Fruit fly (Drosophila melanogaster) whole organism: ENCODE data around the gene CG13071.

Experiments used
- CG8478 ChIP-seq: fragments of >200 bp; optimal IDR thresholded peaks from 2 replicates; lab custom pipeline; 2018; ENCODE audit warnings: inconsistent platforms
- Dll ChIP-seq: fragments of >200 bp; optimal IDR thresholded peaks from 2 replicates; lab custom pipeline; 2017
- EcR ChIP-seq, 2 experiments: fragments of >200 bp; optimal IDR thresholded peaks; 2 replicates each; lab custom pipeline; 2017; ENCODE audit warnings: missing biosample characterization in 2 of 2, missing genetic modification characterization in 2 of 2, missing genetic modification reagents in 2 of 2
- pan ChIP-seq: fragments of >200 bp; optimal IDR thresholded peaks from 2 replicates; lab custom pipeline; 2017
- psq ChIP-seq: fragments of >200 bp; optimal IDR thresholded peaks from 2 replicates; lab custom pipeline; 2017
- usp ChIP-seq: fragments of >200 bp; optimal IDR thresholded peaks from 2 replicates; lab custom pipeline; 2017; ENCODE audit warnings: missing biosample characterization, missing genetic modification characterization, mixed read lengths

CG13071 gene

DNA sequence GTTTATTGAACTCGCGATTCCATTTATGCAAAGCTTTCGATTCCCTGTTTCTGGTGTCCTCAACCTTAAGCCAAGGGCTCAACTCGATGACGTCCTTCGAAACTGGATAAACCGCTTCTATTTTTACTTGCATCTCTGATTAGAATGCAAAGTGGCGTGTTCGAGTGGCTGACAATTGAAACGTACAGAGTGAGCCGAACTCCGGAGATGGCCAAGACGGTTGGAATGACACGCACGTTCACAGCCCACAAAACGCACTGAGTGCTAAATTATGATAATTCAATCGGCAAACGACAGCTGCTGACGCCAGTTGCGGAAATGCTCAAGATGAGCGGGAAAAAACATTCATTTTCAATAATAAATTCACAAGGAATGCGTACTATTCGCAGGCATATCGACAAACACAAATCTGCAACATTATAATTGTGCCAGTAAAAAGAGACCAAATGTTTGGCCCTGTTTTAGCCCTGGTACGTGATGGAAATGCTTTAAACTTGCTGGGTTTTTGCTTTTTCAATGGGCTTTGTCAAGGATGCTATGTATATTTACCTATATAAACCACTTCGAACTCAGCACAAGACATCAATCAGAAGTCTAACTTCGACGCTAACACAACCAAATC is 9.9 kb downstream of the CG13071 start, which contains the start of gene CG13066:
Gene CG13066 (plus strand): TSS at position 572 of the 622 bp plus-strand sequence.
- TF ChIP-seq psq (lab: Kevin White, UChicago) (no peak), Dll (lab: Kevin White, UChicago) (no peak), pan (lab: Kevin White, UChicago) (no peak), usp (GFP tag; lab: Kevin White, UChicago) (no peak), EcR (GFP tag; optimal IDR thresholded peaks at IDR 0.05; lab: Kevin White, UChicago) (no peak), CG8478 (lab: Kevin White, UChicago) (no peak)

DNA sequence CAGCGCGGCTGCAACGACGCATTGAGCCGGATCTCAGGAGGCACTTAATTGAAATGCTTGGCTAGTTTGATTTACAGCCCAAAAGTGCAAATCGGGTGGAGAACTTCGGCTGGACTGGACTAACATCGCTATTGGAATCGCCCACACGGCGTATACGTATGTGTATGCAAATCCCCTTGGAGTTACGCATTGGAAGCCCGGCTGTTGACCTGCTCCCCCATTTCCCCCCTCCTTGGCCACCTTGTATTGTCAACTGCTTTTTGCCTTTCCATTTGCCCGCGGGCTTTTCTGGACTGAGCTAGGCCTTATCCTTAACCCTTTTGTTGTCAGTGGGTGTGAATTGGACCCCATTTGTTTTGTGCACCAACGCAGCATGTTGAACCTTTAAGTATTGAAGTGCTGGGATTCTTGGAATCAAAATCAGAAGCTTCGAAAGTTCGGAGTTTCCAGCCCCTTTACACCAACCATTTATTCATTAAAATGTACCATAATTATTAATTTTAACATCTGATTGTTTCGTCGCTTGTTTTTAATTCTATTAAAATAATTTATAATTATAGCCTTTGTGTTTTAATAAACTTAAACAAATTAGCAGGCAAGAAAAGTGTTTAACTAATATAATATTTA is 13.0 kb downstream of the CG13071 start:
- TF ChIP-seq Dll (lab: Kevin White, UChicago) (no peak), EcR (GFP tag; optimal IDR thresholded peaks at IDR 0.05; lab: Kevin White, UChicago) (peak in 1 of 2 experiments; percentile 71)

DNA sequence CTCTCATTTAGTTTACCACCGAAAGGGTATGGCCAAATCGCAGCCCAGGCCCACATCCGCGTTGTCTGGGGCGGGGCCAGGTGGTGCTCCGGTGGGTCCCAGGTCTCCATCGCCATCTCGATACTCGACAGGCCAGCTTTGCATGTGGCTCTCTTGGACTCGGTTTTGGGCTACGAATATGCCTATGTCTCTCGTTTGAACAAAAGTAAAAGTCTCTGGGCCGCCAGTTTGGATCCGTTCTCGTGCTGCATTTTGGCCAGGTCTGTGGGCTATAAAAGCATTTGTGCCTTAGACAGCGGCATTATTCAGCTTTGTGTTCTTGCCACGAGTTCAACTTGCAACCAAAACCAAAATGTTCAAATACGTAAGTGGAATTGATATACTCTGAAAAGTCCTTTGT is 14.6 kb downstream of the CG13071 start, which contains the start of gene CG13065:
Gene CG13065 (plus strand): TSS at position 301 of the 400 bp plus-strand sequence.
- no peak for TF ChIP-seq CG8478 (lab: Kevin White, UChicago)
- no peak for TF ChIP-seq psq (lab: Kevin White, UChicago)
- TF ChIP-seq usp (GFP tag; lab: Kevin White, UChicago): no peak
- no peak for TF ChIP-seq EcR (GFP tag; optimal IDR thresholded peaks at IDR 0.05; lab: Kevin White, UChicago)
- TF ChIP-seq pan (lab: Kevin White, UChicago): no peak
- TF ChIP-seq Dll (lab: Kevin White, UChicago): no peak

DNA sequence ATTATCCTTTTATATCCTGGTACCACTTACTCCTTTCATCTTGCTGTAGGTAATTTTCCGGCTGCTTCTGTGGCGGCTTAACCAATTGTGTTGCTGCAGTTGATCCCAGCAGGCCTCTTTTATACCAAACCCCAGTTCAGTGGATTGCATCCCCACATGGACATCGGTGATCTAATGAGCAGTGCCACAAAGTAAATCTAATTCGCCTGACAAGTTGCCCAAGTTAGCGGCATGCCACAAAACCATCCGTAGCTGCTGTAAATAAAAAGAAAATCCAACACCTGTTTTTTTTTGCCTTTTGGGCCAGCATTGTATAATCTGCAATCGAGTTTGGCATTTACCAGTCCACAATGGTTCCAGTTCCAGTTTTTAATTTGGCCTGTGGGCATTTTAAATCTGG is 16.6 kb downstream of the CG13071 start, which contains the start of gene CG13050:
Gene CG13050 (minus strand): TSS at position 101 of the 400 bp plus-strand sequence.
- TF ChIP-seq psq (lab: Kevin White, UChicago) (no peak), pan (lab: Kevin White, UChicago) (no peak), usp (GFP tag; lab: Kevin White, UChicago) (no peak), CG8478 (lab: Kevin White, UChicago) (no peak), EcR (GFP tag; optimal IDR thresholded peaks at IDR 0.05; lab: Kevin White, UChicago) (no peak), Dll (lab: Kevin White, UChicago) (no peak)

DNA sequence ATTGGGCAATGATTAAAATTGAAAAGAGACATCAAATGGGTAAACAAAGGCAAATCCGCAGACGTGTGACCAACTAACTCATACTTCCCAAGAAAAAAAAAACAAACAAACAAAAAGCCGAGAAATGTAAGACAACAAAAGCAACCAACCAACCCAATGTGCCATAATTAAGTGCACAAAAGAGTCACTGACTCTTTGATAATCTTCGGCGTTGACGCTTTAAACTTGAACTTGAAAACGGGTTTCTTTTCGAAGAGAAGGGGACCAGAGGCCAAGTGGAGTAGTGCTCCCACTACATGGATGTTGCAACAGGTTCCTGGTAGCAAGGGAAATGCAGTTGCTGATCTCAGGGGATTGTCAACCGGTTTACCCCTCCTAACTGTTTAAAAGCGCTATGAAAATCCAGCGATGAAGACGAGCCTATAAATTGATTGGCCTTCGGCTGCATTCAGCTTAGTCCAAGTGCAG is 17.5 kb downstream of the CG13071 start, which contains the start of gene CG13064:
Gene CG13064 (plus strand): TSS at position 418 of the 468 bp plus-strand sequence.
- TF ChIP-seq CG8478 (lab: Kevin White, UChicago) (no peak), EcR (GFP tag; optimal IDR thresholded peaks at IDR 0.05; lab: Kevin White, UChicago) (peak in 1 of 2 experiments; percentile 54)

DNA sequence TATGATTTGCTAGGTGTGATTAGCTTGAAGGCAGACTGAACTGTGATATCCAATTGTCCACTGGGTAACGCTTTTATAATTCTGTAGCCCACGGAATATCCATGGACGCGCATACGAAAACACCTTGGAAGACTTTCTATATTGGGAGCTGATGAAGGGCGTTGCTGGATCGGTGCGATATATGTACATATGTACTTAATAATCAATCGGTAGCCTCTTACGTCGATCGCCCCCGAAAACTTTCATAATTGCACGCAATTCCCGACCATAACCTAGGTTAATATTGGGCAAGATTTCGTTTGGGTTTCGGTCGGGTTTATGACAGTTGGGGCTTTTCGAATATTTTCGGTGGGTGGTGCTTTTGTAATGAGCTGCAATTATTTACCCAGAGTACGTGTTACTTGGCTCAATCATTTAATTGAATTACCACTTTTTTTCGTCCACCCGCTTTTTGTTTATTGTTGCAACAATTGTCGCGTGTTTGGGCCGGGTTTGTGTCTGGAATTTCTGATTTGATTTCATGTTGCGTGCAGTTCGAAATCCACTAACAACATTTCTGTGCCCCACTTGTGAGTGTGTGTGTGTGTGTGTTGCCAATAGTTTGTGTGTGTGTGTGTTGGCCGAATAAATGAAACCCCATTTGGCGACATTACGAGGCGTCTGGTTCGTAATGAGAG is 19.5 kb downstream of the CG13071 start, which contains the start of gene CG13049:
Gene CG13049 (minus strand): TSS at position 51 of the 677 bp plus-strand sequence.
- TF ChIP-seq pan (lab: Kevin White, UChicago) (no peak), EcR (GFP tag; optimal IDR thresholded peaks at IDR 0.05; lab: Kevin White, UChicago) (no peak), psq (lab: Kevin White, UChicago) (no peak), usp (GFP tag; lab: Kevin White, UChicago) (no peak), CG8478 (lab: Kevin White, UChicago) (no peak), Dll (lab: Kevin White, UChicago) (no peak)

DNA sequence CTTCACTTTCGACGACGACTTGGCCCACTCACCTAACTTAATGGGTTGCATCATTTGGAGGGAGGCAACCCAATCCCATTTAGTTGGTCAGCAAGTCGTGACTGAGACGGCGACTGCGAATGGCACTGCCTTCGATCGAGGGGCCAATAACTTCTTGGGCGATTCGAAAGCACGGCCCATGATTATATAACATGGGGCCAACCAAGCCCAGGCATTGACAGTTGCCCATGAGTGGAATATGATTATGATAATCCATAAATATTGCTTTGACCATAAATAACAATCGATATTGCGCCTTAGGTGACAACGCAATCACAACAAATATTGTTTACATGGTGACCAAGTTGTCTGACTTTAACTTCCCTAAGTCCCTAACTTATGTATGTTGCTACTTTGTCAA is 21.3 kb downstream of the CG13071 start, which contains the start of gene CG13048:
Gene CG13048 (minus strand): TSS at position 101 of the 400 bp plus-strand sequence.
- TF ChIP-seq CG8478 (lab: Kevin White, UChicago) (no peak), Dll (lab: Kevin White, UChicago) (no peak), psq (lab: Kevin White, UChicago) (no peak), usp (GFP tag; lab: Kevin White, UChicago) (no peak), EcR (GFP tag; optimal IDR thresholded peaks at IDR 0.05; lab: Kevin White, UChicago) (no peak), pan (lab: Kevin White, UChicago) (no peak)

DNA sequence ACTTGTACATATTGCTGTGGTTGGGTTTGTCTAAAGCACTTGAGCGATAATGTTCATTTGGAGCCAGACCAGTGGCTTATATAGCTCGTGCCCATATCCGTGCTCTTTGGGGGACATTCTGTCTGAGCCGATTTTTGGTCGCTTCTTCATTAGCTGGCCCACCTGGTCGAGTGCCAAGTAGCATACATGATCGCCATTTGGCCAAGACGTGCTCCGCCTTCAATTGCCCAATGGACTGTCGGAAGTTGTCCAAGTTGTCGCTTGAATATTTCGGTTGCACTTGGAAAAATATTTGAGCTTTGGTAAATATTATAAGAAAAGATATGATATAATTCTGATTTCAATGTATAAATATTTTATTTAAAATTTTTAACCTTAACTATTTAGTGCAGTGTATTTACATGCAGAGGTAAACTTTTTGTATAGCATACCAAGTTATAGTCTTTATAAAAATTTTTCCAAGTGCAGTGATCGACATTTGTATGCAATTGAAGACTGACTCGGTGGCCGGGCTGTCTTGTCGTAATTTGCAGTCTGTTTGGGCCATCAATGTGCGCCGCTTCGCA is 22.9 kb downstream of the CG13071 start, which contains the start of gene CG13047:
Gene CG13047 (minus strand): TSS at position 51 of the 566 bp plus-strand sequence.
- TF ChIP-seq EcR (GFP tag; optimal IDR thresholded peaks at IDR 0.05; lab: Kevin White, UChicago) (no peak), pan (lab: Kevin White, UChicago) (no peak), usp (GFP tag; lab: Kevin White, UChicago) (no peak), CG8478 (lab: Kevin White, UChicago) (no peak)

DNA sequence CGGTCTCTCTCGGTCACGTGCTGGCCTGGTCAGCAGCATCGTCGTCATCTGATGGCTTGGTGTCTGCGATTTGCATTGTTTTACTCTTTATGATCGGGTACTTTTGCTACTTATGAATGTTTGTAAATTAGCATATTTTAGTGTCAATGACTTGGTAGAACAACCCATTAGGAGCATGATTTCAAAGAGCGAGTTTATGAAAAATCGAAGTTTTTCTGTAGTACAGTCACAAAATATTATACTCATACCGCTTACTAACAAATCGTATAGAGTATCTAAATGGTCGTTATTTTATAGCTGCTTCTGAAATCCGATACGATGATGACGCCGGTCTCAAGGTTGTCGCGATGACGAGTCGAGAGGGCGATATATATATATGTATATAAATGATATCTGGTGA is 23.7 kb downstream of the CG13071 start:
- no peak for TF ChIP-seq psq (lab: Kevin White, UChicago)
- TF ChIP-seq Dll (lab: Kevin White, UChicago): no peak
- TF ChIP-seq usp (GFP tag; lab: Kevin White, UChicago): no peak
- no peak for TF ChIP-seq CG8478 (lab: Kevin White, UChicago)
- no peak for TF ChIP-seq pan (lab: Kevin White, UChicago)
- no peak for TF ChIP-seq EcR (GFP tag; optimal IDR thresholded peaks at IDR 0.05; lab: Kevin White, UChicago)

DNA sequence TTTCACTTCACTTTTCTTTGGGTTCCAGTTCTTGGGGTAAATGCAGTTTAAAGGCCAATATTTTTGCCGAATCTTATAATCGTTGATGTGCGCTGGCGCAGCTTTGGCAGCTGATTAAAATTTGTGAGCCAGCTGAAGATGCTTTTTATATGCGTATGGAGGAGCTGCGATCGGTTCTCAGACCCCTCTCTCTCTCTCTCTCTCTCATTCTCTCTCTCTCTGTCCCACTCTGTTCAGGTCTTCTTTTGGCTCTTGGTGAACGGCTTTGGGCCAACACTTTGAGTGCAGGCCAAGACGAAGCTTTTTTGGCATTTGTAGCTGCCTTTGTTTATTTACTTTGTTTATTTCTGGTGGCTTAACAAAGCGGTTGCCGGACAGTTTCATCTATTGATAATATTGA is 25.8 kb downstream of the CG13071 start, which contains the start of gene CG13046:
Gene CG13046 (minus strand): TSS at position 101 of the 400 bp plus-strand sequence.
- TF ChIP-seq usp (GFP tag; lab: Kevin White, UChicago) (no peak), EcR (GFP tag; optimal IDR thresholded peaks at IDR 0.05; lab: Kevin White, UChicago) (no peak), CG8478 (lab: Kevin White, UChicago) (no peak), Dll (lab: Kevin White, UChicago) (no peak), psq (lab: Kevin White, UChicago) (no peak), pan (lab: Kevin White, UChicago) (no peak)
